Fruit fly (Drosophila melanogaster) whole organism, wandering third instar larva: ENCODE results near the gene CG32706.

Experiments
- Sp1 ChIP-seq: fragments of 200-800 bp; sonication (Bioruptor generic); optimal IDR thresholded peaks from 3 replicates; lab custom pipeline; 2019; ENCODE audit warnings: missing biosample characterization, mild to moderate bottlenecking, missing genetic modification characterization, moderate library complexity
- Vsx2 ChIP-seq: fragments of 200-300, 225-300 bp; sonication (Bioruptor generic); optimal IDR thresholded peaks from 2 replicates; lab custom pipeline; 2018; ENCODE audit warnings: missing biosample characterization, missing genetic modification characterization; ENCODE audit not compliant: partially characterized antibody
- br ChIP-seq: fragments of 200-800 bp; sonication (Bioruptor generic); optimal IDR thresholded peaks from 2 replicates; lab custom pipeline; 2016; ENCODE audit warnings: missing biosample characterization, missing genetic modification characterization
- h ChIP-seq: fragments of 200-800 bp; sonication (Bioruptor generic); optimal IDR thresholded peaks from 3 replicates; lab custom pipeline; 2016; ENCODE audit warnings: missing biosample characterization, mild to moderate bottlenecking, missing genetic modification characterization
- jim ChIP-seq: fragments of 175-275, 200-325 bp; sonication (Bioruptor generic); optimal IDR thresholded peaks from 2 replicates; lab custom pipeline; 2016; ENCODE audit warnings: missing biosample characterization, mild to moderate bottlenecking, missing genetic modification characterization
- pan ChIP-seq: fragments of >200 bp; optimal IDR thresholded peaks from 2 replicates; lab custom pipeline; 2017
- rgr ChIP-seq: fragments of 200-800 bp; sonication (Bioruptor generic); optimal IDR thresholded peaks from 3 replicates; lab custom pipeline; 2016; ENCODE audit warnings: missing biosample characterization, mild to moderate bottlenecking, missing genetic modification characterization
- sv ChIP-seq: fragments of 200-800 bp; sonication (Bioruptor generic); optimal IDR thresholded peaks from 3 replicates; lab custom pipeline; 2016; ENCODE audit warnings: missing biosample characterization, missing genetic modification characterization
- usp ChIP-seq: fragments of >200 bp; optimal IDR thresholded peaks from 2 replicates; lab custom pipeline; 2017; ENCODE audit warnings: missing biosample characterization, missing genetic modification characterization
- woc ChIP-seq: sonication (Bioruptor generic); optimal IDR thresholded peaks from 2 replicates; lab custom pipeline; 2016; ENCODE audit warnings: missing biosample characterization, mild to moderate bottlenecking, missing genetic modification characterization

dm6 chrX:9129436-9129835, 42.5 kb downstream of the CG32706 start:
- TF ChIP-seq br (GFP tag; lab: Kevin White, UChicago) (no peak), sv (GFP tag; lab: Kevin White, UChicago) (no peak), jim (GFP tag; lab: Kevin White, UChicago) (no peak), h (GFP tag; lab: Kevin White, UChicago) (no peak), Sp1 (GFP tag; lab: Kevin White, UChicago) (no peak), pan (no peak), rgr (GFP tag; lab: Kevin White, UChicago) (no peak), usp (GFP tag; lab: Kevin White, UChicago) (no peak), woc (GFP tag; lab: Kevin White, UChicago) (no peak), Vsx2 (no peak)
